Worm (Caenorhabditis elegans): Measurements from ENCODE around the gene C37H5.14.

Gene C37H5.14

DNA sequence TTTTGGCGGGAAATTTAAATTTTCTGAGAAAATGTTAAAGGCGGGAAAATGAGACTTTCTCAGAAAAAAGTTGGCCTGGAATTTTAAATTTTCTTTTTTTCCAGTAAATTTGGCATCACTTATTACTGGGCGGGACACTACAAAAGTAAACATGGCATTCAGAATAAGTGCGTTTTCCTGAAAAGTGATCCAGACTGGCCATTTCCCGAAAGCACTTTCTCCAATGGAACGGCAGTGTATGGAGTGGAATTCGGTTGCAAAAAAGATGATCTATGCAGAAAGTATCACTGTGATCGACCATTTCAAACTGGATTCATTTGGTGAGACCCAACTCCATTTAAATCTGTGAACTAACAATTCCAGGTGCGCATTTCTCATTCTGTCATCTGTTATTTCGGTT lies 46.3 kb downstream of the C37H5.14 start:
- TF ChIP-seq R02D3.7 (tag; optimal IDR thresholded peaks at IDR 0.05) (no peak), lin-11 (tag; optimal IDR thresholded peaks at IDR 0.05) (no peak), dmd-4 (tag; optimal IDR thresholded peaks at IDR 0.05) (no peak), fos-1 (tag; optimal IDR thresholded peaks at IDR 0.05) (no peak), nhr-129 (tag; optimal IDR thresholded peaks at IDR 0.05) (no peak), nhr-6 (tag; optimal IDR thresholded peaks at IDR 0.05) (no peak), F13H6.1 (tag; optimal IDR thresholded peaks at IDR 0.05) (no peak), nhr-10 (tag; optimal IDR thresholded peaks at IDR 0.05) (no peak), nhr-25 (tag; optimal IDR thresholded peaks at IDR 0.05) (no peak), Y55F3AM.14 (GFP tag; optimal IDR thresholded peaks at IDR 0.05) (no peak)

DNA sequence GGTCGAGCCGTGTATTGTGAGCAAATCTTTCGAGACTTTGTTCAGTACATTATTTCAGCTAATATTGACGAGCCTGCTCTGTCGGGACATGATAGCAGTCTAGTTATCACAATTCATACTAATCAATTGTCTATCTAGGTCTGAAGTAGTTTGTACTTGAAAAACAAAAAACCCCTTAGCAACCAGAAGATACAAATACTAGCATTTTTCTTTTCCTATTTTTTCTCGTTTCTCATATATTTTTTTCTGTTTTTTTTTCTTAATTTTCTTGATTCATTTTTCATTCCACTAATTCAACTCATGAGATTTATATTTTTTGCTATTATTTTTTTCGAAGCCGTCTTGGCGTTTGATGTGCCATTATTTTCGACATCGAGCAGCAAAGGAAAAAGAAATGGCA lies 47.0 kb downstream of the C37H5.14 start, which contains the start of gene R02F11.9:
Gene R02F11.9, plus strand, starts transcription at position 301 of the 400 bp plus-strand sequence.
- no peak for TF ChIP-seq nhr-12 (tag; optimal IDR thresholded peaks at IDR 0.05)
- TF ChIP-seq gmeb-1 (tag; optimal IDR thresholded peaks at IDR 0.05) = no peak
- TF ChIP-seq skn-1 (tag; optimal IDR thresholded peaks at IDR 0.05) = no peak
- no peak for TF ChIP-seq zag-1 (tag; optimal IDR thresholded peaks at IDR 0.05)
- TF ChIP-seq elt-1 (tag; optimal IDR thresholded peaks at IDR 0.05) = no peak

DNA sequence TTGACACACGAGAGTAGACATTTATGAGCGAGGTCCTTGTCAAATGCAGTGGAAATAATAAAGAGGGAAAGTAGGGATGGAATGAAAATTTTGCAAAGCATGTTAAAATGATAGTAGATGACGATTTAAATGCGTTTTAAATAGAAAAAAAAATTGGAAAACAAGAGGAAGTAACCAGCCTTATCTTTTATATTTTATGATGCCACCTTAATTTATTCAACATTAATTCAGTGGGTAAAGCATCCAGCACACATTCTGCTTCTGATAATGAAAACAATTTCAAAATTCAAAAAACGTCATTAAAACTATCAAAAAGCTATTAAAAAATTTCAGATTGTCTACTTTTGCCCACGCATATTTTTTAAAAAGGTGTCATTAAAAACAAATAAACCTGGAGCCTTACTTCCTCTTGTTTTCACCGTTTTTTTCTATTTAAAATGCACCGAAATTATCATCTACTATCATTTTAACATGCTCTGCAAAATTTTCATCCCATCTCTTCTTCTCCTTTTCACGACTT lies 48.8 kb downstream of the C37H5.14 start, which contains the start of the genes Y60C6A.2 and Y60C6A.3:
Gene Y60C6A.2, minus strand, starts transcription at position 101 of the 520 bp plus-strand sequence.
Gene Y60C6A.3, plus strand, starts transcription at position 470 of the 520 bp plus-strand sequence.
- no peak for TF ChIP-seq ceh-82 (tag; optimal IDR thresholded peaks at IDR 0.05)

DNA sequence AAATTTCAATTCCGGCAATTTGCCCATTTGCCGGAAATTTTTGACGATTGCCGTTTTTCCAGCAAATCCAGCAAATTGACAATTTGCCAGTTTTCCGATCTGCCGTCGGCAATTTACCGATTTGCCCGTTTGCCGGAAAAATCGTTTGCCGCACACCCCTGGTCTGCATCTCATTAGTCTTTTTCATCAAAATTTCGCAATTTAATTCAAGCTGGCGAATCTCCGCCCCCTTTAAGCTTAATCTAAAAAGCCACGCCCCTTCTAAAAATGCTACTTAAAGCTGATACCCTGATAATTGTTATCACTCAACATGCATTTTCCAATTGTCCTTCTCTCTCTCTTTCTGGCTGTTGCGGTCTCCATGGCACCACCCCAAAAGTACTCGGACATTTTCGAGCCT lies 50.9 kb downstream of the C37H5.14 start, which contains the start of gene Y60C6A.1:
Gene Y60C6A.1, plus strand, starts transcription at position 301 of the 400 bp plus-strand sequence.
- TF ChIP-seq nhr-11 (tag; optimal IDR thresholded peaks at IDR 0.05) (no peak), nhr-23 (tag; optimal IDR thresholded peaks at IDR 0.05) (no peak), lin-11 (tag; optimal IDR thresholded peaks at IDR 0.05) (no peak), aly-2 (tag; optimal IDR thresholded peaks at IDR 0.05) (no peak), C34F6.9 (tag; optimal IDR thresholded peaks at IDR 0.05) (no peak), snpc-4 (tag; optimal IDR thresholded peaks at IDR 0.05) (no peak), ceh-82 (tag; optimal IDR thresholded peaks at IDR 0.05) (no peak), sma-9 (GFP tag; optimal IDR thresholded peaks at IDR 0.05) (no peak), sma-9 (tag; optimal IDR thresholded peaks at IDR 0.05) (no peak), unc-55 (GFP tag; optimal IDR thresholded peaks at IDR 0.05) (no peak), mab-5 (tag; optimal IDR thresholded peaks at IDR 0.05) (no peak), unc-39 (tag; optimal IDR thresholded peaks at IDR 0.05) (no peak), lin-13 (GFP tag; optimal IDR thresholded peaks at IDR 0.05) (no peak), blmp-1 (tag; optimal IDR thresholded peaks at IDR 0.05; ENCODE audit: insufficient read depth) (no peak), Y55F3AM.14 (GFP tag; optimal IDR thresholded peaks at IDR 0.05) (no peak), nhr-12 (tag; optimal IDR thresholded peaks at IDR 0.05) (no peak), sma-3 (GFP tag; optimal IDR thresholded peaks at IDR 0.05) (no peak), alr-1 (tag; optimal IDR thresholded peaks at IDR 0.05) (no peak)

All from whole organism, L2 larva.